Worm (Caenorhabditis elegans) whole organism, L1 larva: ENCODE results near the gene srd-56.
A peak's percentile ranks its signal among the peaks of the same experiment; 100 is the strongest.

Source experiments
- C34B4.2 ChIP-seq: sonication (generic microtip); optimal IDR thresholded peaks from 2 replicates; lab custom pipeline; 2017; ENCODE audit warnings: mild to moderate bottlenecking, missing genetic modification characterization, missing compliant biosample characterization
- aha-1 ChIP-seq: fragments of 150-350 bp; optimal IDR thresholded peaks from 2 replicates; lab custom pipeline; 2014; ENCODE audit warnings: missing biosample characterization, missing genetic modification characterization
- ama-1 ChIP-seq: fragments of 150-350 bp; optimal IDR thresholded peaks from 2 replicates; lab custom pipeline; 2014
- blmp-1 ChIP-seq: fragments of 150-350 bp; optimal IDR thresholded peaks from 2 replicates; lab custom pipeline; 2014; ENCODE audit warnings: missing biosample characterization, missing genetic modification characterization
- ceh-88 ChIP-seq: fragments of 200-800 bp; sonication (Bioruptor generic); IDR thresholded peaks from 2 replicates; pipeline ENCODE4 v1.3.6; 2022; ENCODE audit warnings: missing genetic modification characterization, missing compliant biosample characterization
- ceh-90 ChIP-seq: sonication (generic microtip); optimal IDR thresholded peaks from 2 replicates; lab custom pipeline; 2016; ENCODE audit warnings: missing genetic modification characterization, missing compliant biosample characterization
- ces-1 ChIP-seq: fragments of 150-350 bp; optimal IDR thresholded peaks from 2 replicates; lab custom pipeline; 2014; ENCODE audit warnings: missing biosample characterization, missing genetic modification reagents, missing genetic modification characterization
- dpl-1 ChIP-seq, 3 experiments: fragments of 150-350 bp in 2 of 3; sonication (generic microtip) in 1 of 3; optimal IDR thresholded peaks; 2 replicates each; lab custom pipeline; 2014 to 2017; ENCODE audit warnings: missing biosample characterization in 3 of 3, missing genetic modification characterization in 3 of 3, missing genetic modification reagents in 3 of 3
- efl-1 ChIP-seq, 4 experiments: fragments of 150-350 bp; optimal IDR thresholded peaks in 3 of 4; peaks in 1 of 4; 1 replicate in 1 of 4; 2 replicates in 3 of 4; lab custom pipeline; 2014; ENCODE audit warnings: missing biosample characterization in 2 of 4, missing genetic modification characterization in 2 of 4, missing genetic modification reagents in 2 of 4
- elt-2 ChIP-seq: sonication (generic microtip); optimal IDR thresholded peaks from 2 replicates; lab custom pipeline; 2016; ENCODE audit warnings: missing genetic modification characterization, mild to moderate bottlenecking, inconsistent platforms, missing compliant biosample characterization, missing genetic modification reagents
- fos-1 ChIP-seq: fragments of 150-350 bp; optimal IDR thresholded peaks from 2 replicates; lab custom pipeline; 2014; ENCODE audit warnings: missing biosample characterization, missing genetic modification characterization
- grh-1 ChIP-seq: fragments of 200-800 bp; sonication (Bioruptor generic); IDR thresholded peaks from 2 replicates; pipeline ENCODE4 v1.3.6; 2022; ENCODE audit warnings: missing genetic modification reagents, missing genetic modification characterization, missing compliant biosample characterization
- hlh-17 ChIP-seq: fragments of 200-800 bp; sonication (Bioruptor generic); optimal IDR thresholded peaks from 2 replicates; lab custom pipeline; 2018; ENCODE audit warnings: missing genetic modification characterization, mild to moderate bottlenecking, missing compliant biosample characterization, moderate library complexity, borderline replicate concordance
- hlh-4 ChIP-seq: sonication (generic microtip); optimal IDR thresholded peaks from 2 replicates; lab custom pipeline; 2016; ENCODE audit warnings: mild to moderate bottlenecking, missing genetic modification characterization, missing compliant biosample characterization
- hpl-2 ChIP-seq: fragments of 150-350 bp; optimal IDR thresholded peaks from 2 replicates; lab custom pipeline; 2014; ENCODE audit warnings: missing biosample characterization, missing genetic modification reagents, missing genetic modification characterization
- irx-1 ChIP-seq: sonication (generic microtip); optimal IDR thresholded peaks from 2 replicates; lab custom pipeline; 2016; ENCODE audit warnings: missing genetic modification characterization, missing compliant biosample characterization
- isw-1 ChIP-seq: fragments of 200-800 bp; sonication (Bioruptor generic); IDR thresholded peaks from 2 replicates; pipeline ENCODE4 v1.3.6; 2022; ENCODE audit warnings: missing genetic modification characterization, missing compliant biosample characterization
- lin-14 ChIP-seq: fragments of 200-800 bp; sonication (Bioruptor generic); optimal IDR thresholded peaks from 2 replicates; lab custom pipeline; 2018; ENCODE audit warnings: mild to moderate bottlenecking, missing genetic modification characterization, moderate library complexity, missing compliant biosample characterization
- lin-35 ChIP-seq, 2 experiments: fragments of 150-350 bp; optimal IDR thresholded peaks; 2 replicates each; lab custom pipeline; 2014; ENCODE audit warnings: missing biosample characterization in 2 of 2, missing genetic modification characterization in 2 of 2, missing genetic modification reagents in 2 of 2
- lin-39 ChIP-seq: fragments of 150-350 bp; optimal IDR thresholded peaks from 2 replicates; lab custom pipeline; 2014; ENCODE audit warnings: missing biosample characterization, missing genetic modification reagents, missing genetic modification characterization
- lir-3 ChIP-seq: sonication (generic microtip); optimal IDR thresholded peaks from 2 replicates; lab custom pipeline; 2016; ENCODE audit warnings: mild to moderate bottlenecking, missing genetic modification characterization, moderate library complexity, missing compliant biosample characterization; ENCODE audit not compliant: poor library complexity
- lsy-2 ChIP-seq, 2 experiments: fragments of 150-350 bp; optimal IDR thresholded peaks; 2 replicates each; lab custom pipeline; 2014; ENCODE audit warnings: missing biosample characterization in 2 of 2, missing genetic modification characterization in 2 of 2
- mep-1 ChIP-seq: fragments of 150-350 bp; optimal IDR thresholded peaks from 2 replicates; lab custom pipeline; 2014; ENCODE audit warnings: missing biosample characterization, missing genetic modification characterization
- nhr-12 ChIP-seq: sonication (generic microtip); optimal IDR thresholded peaks from 2 replicates; lab custom pipeline; 2017; ENCODE audit warnings: missing biosample characterization, missing genetic modification characterization
- nhr-20 ChIP-seq: sonication (generic microtip); optimal IDR thresholded peaks from 2 replicates; lab custom pipeline; 2016; ENCODE audit warnings: mild to moderate bottlenecking, missing genetic modification characterization, missing compliant biosample characterization
- nhr-28 ChIP-seq: fragments of 150-350 bp; optimal IDR thresholded peaks from 2 replicates; lab custom pipeline; 2014; ENCODE audit warnings: missing biosample characterization, missing genetic modification characterization
- nhr-71 ChIP-seq: sonication (generic microtip); optimal IDR thresholded peaks from 2 replicates; lab custom pipeline; 2016; ENCODE audit warnings: mild to moderate bottlenecking, missing genetic modification characterization, moderate library complexity, missing compliant biosample characterization
- nhr-77 ChIP-seq: fragments of 150-350 bp; optimal IDR thresholded peaks from 2 replicates; lab custom pipeline; 2014; ENCODE audit warnings: missing biosample characterization, missing genetic modification characterization
- nhr-84 ChIP-seq: sonication (generic microtip); optimal IDR thresholded peaks from 2 replicates; lab custom pipeline; 2017; ENCODE audit warnings: missing biosample characterization, missing genetic modification characterization
- nhr-85 ChIP-seq: sonication (generic microtip); peaks from one replicate; lab custom pipeline; 2016; ENCODE audit warnings: missing genetic modification characterization, inconsistent platforms, missing compliant biosample characterization
- snpc-4 ChIP-seq: fragments of 150-350 bp; optimal IDR thresholded peaks from 2 replicates; lab custom pipeline; 2014; ENCODE audit warnings: missing biosample characterization, missing genetic modification characterization
- sptf-1 ChIP-seq: fragments of 150-350 bp; optimal IDR thresholded peaks from 2 replicates; lab custom pipeline; 2014; ENCODE audit warnings: missing biosample characterization, missing genetic modification characterization
- swsn-7 ChIP-seq: sonication (generic microtip); optimal IDR thresholded peaks from 2 replicates; lab custom pipeline; 2016; ENCODE audit warnings: missing genetic modification characterization, missing compliant biosample characterization
- tbx-2 ChIP-seq: sonication (generic microtip); optimal IDR thresholded peaks from 2 replicates; lab custom pipeline; 2016; ENCODE audit warnings: missing genetic modification characterization, missing compliant biosample characterization
- unc-62 ChIP-seq: fragments of 150-350 bp; optimal IDR thresholded peaks from 2 replicates; lab custom pipeline; 2014; ENCODE audit warnings: missing biosample characterization, missing genetic modification reagents, missing genetic modification characterization
- unc-86 ChIP-seq: sonication (generic microtip); optimal IDR thresholded peaks from 2 replicates; lab custom pipeline; 2016; ENCODE audit warnings: missing genetic modification characterization, missing compliant biosample characterization
- zag-1 ChIP-seq: fragments of 150-350 bp; optimal IDR thresholded peaks from 2 replicates; lab custom pipeline; 2014; ENCODE audit warnings: missing biosample characterization, missing genetic modification characterization

The srd-56 gene

DNA sequence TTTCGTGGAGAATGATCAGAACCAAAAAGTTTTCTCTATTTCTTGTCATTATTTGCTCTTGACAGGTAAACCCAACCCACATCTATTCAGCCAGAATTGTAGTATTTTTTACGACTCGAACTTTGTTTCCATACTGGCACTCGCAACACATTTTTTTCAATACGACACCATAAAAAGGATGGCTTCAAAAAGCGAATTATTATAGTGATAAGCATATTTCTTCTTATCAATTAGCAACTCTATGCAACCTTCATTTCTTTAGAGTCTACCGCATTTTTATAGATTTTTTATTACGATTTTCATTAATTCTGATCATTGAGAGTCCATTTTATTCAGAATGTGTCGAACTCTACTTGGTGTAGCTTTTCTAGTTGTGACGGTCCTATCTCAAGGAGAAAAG, 29.5 kb upstream of the srd-56 start, which contains the start of gene ctsa-3.1:
ctsa-3.1 (plus strand) TSS at position 337 of the 400 bp plus-strand sequence.
- TF ChIP-seq elt-2 (tag; lab: Kevin White, UChicago) (peak; percentile 66), lin-14 (GFP tag; lab: Kevin White, UChicago) (peak; percentile 1), aha-1 (tag; lab: Kevin White, UChicago) (no peak)
- TF ChIP-seq, all 84 proteins: peak for 2

ce11 chrII:7231951-7232350, 28.9 kb upstream of the srd-56 start:
- no peak for TF ChIP-seq efl-1 (optimal IDR thresholded peaks at IDR 0.05; lab: Kevin White, UChicago)
- TF ChIP-seq efl-1 (GFP tag; optimal IDR thresholded peaks at IDR 0.05 in 1 of 2; lab: Kevin White, UChicago), result peak in 1 of 2 experiments; percentile 54
- no peak for TF ChIP-seq lin-35 (GFP tag; optimal IDR thresholded peaks at IDR 0.05; lab: Kevin White, UChicago)
- peak; percentile 90 for TF ChIP-seq snpc-4 (tag; lab: Kevin White, UChicago)
- TF ChIP-seq, all 84 proteins: peak for 2

- no peak for TF ChIP-seq unc-62 (GFP tag; lab: Kevin White, UChicago)
- 0 out of 2 replicates have a peak, but pooled peaks have one; percentile 9 for TF ChIP-seq grh-1 (GFP tag; lab: Robert Waterston, UW)
- no peak for TF ChIP-seq C34B4.2
- no peak for TF ChIP-seq fos-1 (tag; lab: Kevin White, UChicago)
- peak; percentile 5 for TF ChIP-seq mep-1 (tag; lab: Kevin White, UChicago)
- TF ChIP-seq ama-1 (lab: Kevin White, UChicago), result no peak
- no peak for TF ChIP-seq nhr-12 (tag; lab: Kevin White, UChicago)
- TF ChIP-seq efl-1 (optimal IDR thresholded peaks at IDR 0.05; lab: Kevin White, UChicago), result no peak
- TF ChIP-seq efl-1 (GFP tag; optimal IDR thresholded peaks at IDR 0.05 in 1 of 2; lab: Kevin White, UChicago), result peak in 1 of 2 experiments; percentile 1
- TF ChIP-seq swsn-7, result no peak
- no peak for TF ChIP-seq blmp-1
- TF ChIP-seq irx-1, result no peak
- no peak for TF ChIP-seq nhr-77 (tag; lab: Kevin White, UChicago)
- no peak for TF ChIP-seq ces-1 (GFP tag; lab: Kevin White, UChicago)
- TF ChIP-seq sptf-1, result no peak
- TF ChIP-seq dpl-1 (GFP tag; optimal IDR thresholded peaks at IDR 0.05; lab: Kevin White, UChicago), result no peak
- no peak for TF ChIP-seq aha-1 (tag; lab: Kevin White, UChicago)
- TF ChIP-seq, all 84 proteins: peak for 3
These were observed 27.7 kb upstream of the srd-56 start for ce11 chrII:7230684-7231083.

DNA sequence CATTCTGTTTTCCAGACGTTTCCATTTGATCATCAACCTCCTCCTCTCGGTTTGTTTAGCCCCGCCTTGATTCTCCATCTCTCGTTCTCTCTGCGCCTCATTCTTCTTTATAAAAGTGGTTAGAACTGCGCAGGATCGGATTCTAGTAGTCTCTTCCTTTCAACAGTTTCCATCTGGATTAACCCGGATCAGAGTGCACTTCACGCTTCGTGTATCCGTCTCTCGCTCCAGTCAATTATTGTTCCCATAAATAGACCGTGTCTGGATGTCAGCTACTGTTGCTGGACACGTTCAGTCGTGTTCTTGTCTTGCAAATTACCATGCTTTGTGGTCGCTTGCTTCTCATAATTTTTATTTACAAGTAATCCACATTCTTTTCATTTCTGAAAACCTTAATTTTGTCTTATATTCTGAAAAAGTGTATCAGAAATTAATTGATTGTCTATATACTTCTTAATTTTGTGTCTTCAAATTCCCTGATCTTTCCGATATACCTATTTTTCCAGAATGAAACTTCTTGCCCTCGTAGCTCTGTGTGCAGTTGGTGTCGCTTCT, 25.7 kb upstream of the srd-56 start, which contains the start of gene F32A5.4:
F32A5.4 (plus strand) TSS at position 505 of the 555 bp plus-strand sequence.
- TF ChIP-seq unc-62 (GFP tag; lab: Kevin White, UChicago) (no peak), lir-3 (tag; lab: Kevin White, UChicago) (no peak), zag-1 (no peak), ceh-88 (no peak), lin-14 (GFP tag; lab: Kevin White, UChicago) (peak; percentile 22), nhr-20 (peak; percentile 17), nhr-12 (tag; lab: Kevin White, UChicago) (no peak), hlh-4 (no peak), lsy-2 (tag; optimal IDR thresholded peaks at IDR 0.05; lab: Kevin White, UChicago) (no peak), nhr-84 (no peak), nhr-71 (tag; lab: Kevin White, UChicago) (peak; percentile 4), isw-1 (GFP tag; lab: Robert Waterston, UW) (no peak), nhr-85 (tag; lab: Kevin White, UChicago) (peak; percentile 69), hpl-2 (no peak), grh-1 (GFP tag; lab: Robert Waterston, UW) (peak; percentile 38), mep-1 (tag; lab: Kevin White, UChicago) (peak; percentile 4), blmp-1 (peak; percentile 40), hlh-17 (no peak), ceh-90 (tag; lab: Kevin White, UChicago) (no peak), unc-86 (tag; lab: Kevin White, UChicago) (no peak), swsn-7 (peak; percentile 19), ces-1 (GFP tag; lab: Kevin White, UChicago) (no peak), ama-1 (lab: Kevin White, UChicago) (peak; percentile 6), efl-1 (optimal IDR thresholded peaks at IDR 0.05; lab: Kevin White, UChicago) (no peak), efl-1 (GFP tag; optimal IDR thresholded peaks at IDR 0.05 in 1 of 2; lab: Kevin White, UChicago) (peak in 1 of 2 experiments; percentile 75), lin-39 (tag; lab: Kevin White, UChicago) (no peak), nhr-28 (tag; lab: Kevin White, UChicago) (no peak), tbx-2 (no peak)
